Worm (Caenorhabditis elegans) whole organism, young adult: Measurements from ENCODE around the gene F31E9.3.

Source experiments
- B0035.1 ChIP-seq: sonication (generic microtip); optimal IDR thresholded peaks from 2 replicates; lab custom pipeline; 2016; ENCODE audit warnings: missing genetic modification characterization, mild to moderate bottlenecking, missing compliant biosample characterization, missing genotype, missing genetic modification reagents
- F10E7.11 ChIP-seq: sonication (generic microtip); optimal IDR thresholded peaks from 2 replicates; lab custom pipeline; 2017; ENCODE audit warnings: mild to moderate bottlenecking, missing genetic modification characterization, moderate library complexity, missing compliant biosample characterization
- K12H6.12 ChIP-seq: fragments of 200-800 bp; sonication (Bioruptor generic); optimal IDR thresholded peaks from 2 replicates; lab custom pipeline; 2018; ENCODE audit warnings: mild to moderate bottlenecking, missing genetic modification characterization, missing compliant biosample characterization
- T26A5.8 ChIP-seq: sonication (generic microtip); optimal IDR thresholded peaks from 2 replicates; lab custom pipeline; 2016; ENCODE audit warnings: missing genetic modification characterization, missing compliant biosample characterization
- Y56A3A.18 ChIP-seq: fragments of 200-800 bp; sonication (Bioruptor generic); IDR thresholded peaks from 2 replicates; pipeline ENCODE4 v1.3.6; 2022; ENCODE audit warnings: missing genetic modification reagents, missing genetic modification characterization, missing compliant biosample characterization
- ZK185.1 ChIP-seq: sonication (generic microtip); optimal IDR thresholded peaks from 2 replicates; lab custom pipeline; 2016; ENCODE audit warnings: mild to moderate bottlenecking, missing genetic modification characterization, missing compliant biosample characterization; ENCODE audit not compliant: poor library complexity, severe bottlenecking
- aptf-3 ChIP-seq: fragments of 200-800 bp; sonication (Bioruptor generic); IDR thresholded peaks from 2 replicates; pipeline ENCODE4 v1.3.6; 2022; ENCODE audit warnings: missing genetic modification characterization, missing compliant biosample characterization
- atf-7 ChIP-seq: sonication (generic microtip); optimal IDR thresholded peaks from 2 replicates; lab custom pipeline; 2017; ENCODE audit warnings: mild to moderate bottlenecking, missing genetic modification characterization, missing compliant biosample characterization
- attf-6 ChIP-seq: fragments of 200-800 bp; sonication (Bioruptor generic); IDR thresholded peaks from 2 replicates; pipeline ENCODE4 v1.3.6; 2022; ENCODE audit warnings: missing genetic modification reagents, missing genetic modification characterization, missing compliant biosample characterization
- bed-1 ChIP-seq: fragments of 200-800 bp; sonication (Bioruptor generic); IDR thresholded peaks from 2 replicates; pipeline ENCODE4 v1.3.6; 2022; ENCODE audit warnings: missing genetic modification reagents, missing genetic modification characterization, missing compliant biosample characterization
- ccch-3 ChIP-seq: fragments of 200-800 bp; sonication (Bioruptor generic); optimal IDR thresholded peaks from 2 replicates; lab custom pipeline; 2018; ENCODE audit warnings: mild to moderate bottlenecking, missing genetic modification characterization, missing compliant biosample characterization
- cebp-2 ChIP-seq: fragments of 200-800 bp; sonication (Bioruptor generic); IDR thresholded peaks from 2 replicates; pipeline ENCODE4 v1.3.6; 2022; ENCODE audit warnings: missing genetic modification characterization, missing compliant biosample characterization
- ceh-58 ChIP-seq: fragments of 200-800 bp; sonication (Bioruptor generic); IDR thresholded peaks from 2 replicates; pipeline ENCODE4 v1.3.6; 2022; ENCODE audit warnings: missing genetic modification characterization, missing compliant biosample characterization
- chd-7 ChIP-seq: sonication (generic microtip); optimal IDR thresholded peaks from 2 replicates; lab custom pipeline; 2016; ENCODE audit warnings: mild to moderate bottlenecking, missing genetic modification characterization, moderate library complexity, missing compliant biosample characterization
- dox-1 ChIP-seq: fragments of 200-800 bp; sonication (Bioruptor generic); IDR thresholded peaks from 2 replicates; pipeline ENCODE4 v1.3.6; 2022; ENCODE audit warnings: missing genetic modification reagents, missing genetic modification characterization, missing compliant biosample characterization
- dpff-1 ChIP-seq: sonication (generic microtip); optimal IDR thresholded peaks from 2 replicates; lab custom pipeline; 2017; ENCODE audit warnings: mild to moderate bottlenecking, missing genetic modification characterization, missing compliant biosample characterization
- dpl-1 ChIP-seq: fragments of 150-350 bp; optimal IDR thresholded peaks from 2 replicates; lab custom pipeline; 2014; ENCODE audit warnings: missing biosample characterization, missing genetic modification reagents, missing genetic modification characterization
- ekl-4 ChIP-seq: fragments of 200-800 bp; sonication (Bioruptor generic); IDR thresholded peaks from 2 replicates; pipeline ENCODE4 v1.3.6; 2022; ENCODE audit warnings: missing genetic modification reagents, missing genetic modification characterization, missing compliant biosample characterization
- gei-17 ChIP-seq: fragments of 200-800 bp; sonication (Bioruptor generic); optimal IDR thresholded peaks from 2 replicates; lab custom pipeline; 2018; ENCODE audit warnings: mild to moderate bottlenecking, missing genetic modification characterization, missing compliant biosample characterization
- him-1 ChIP-seq: sonication (generic microtip); optimal IDR thresholded peaks from 2 replicates; lab custom pipeline; 2016; ENCODE audit warnings: missing genotype, missing genetic modification reagents, missing genetic modification characterization, missing compliant biosample characterization
- hlh-26 ChIP-seq: fragments of 200-800 bp; sonication (Bioruptor generic); conservative IDR thresholded peaks from 2 replicates; pipeline ENCODE4 v1.3.6; 2022; ENCODE audit warnings: missing genetic modification reagents, missing genetic modification characterization, missing compliant biosample characterization
- hmg-20 ChIP-seq: fragments of 200-800 bp; sonication (Bioruptor generic); IDR thresholded peaks from 2 replicates; pipeline ENCODE4 v1.3.6; 2022; ENCODE audit warnings: missing genetic modification reagents, missing genetic modification characterization, missing compliant biosample characterization
- hsf-1 ChIP-seq: fragments of 200-800 bp; sonication (Bioruptor generic); IDR thresholded peaks from 2 replicates; pipeline ENCODE4 v1.3.6; 2022; ENCODE audit warnings: missing genetic modification reagents, missing genetic modification characterization, missing compliant biosample characterization
- lag-1 ChIP-seq: fragments of 200-800 bp; sonication (Bioruptor generic); IDR thresholded peaks from 2 replicates; pipeline ENCODE4 v1.3.6; 2022; ENCODE audit warnings: missing genetic modification reagents, missing genetic modification characterization, missing compliant biosample characterization
- lin-54 ChIP-seq: fragments of 200-800 bp; sonication (Bioruptor generic); optimal IDR thresholded peaks from 2 replicates; lab custom pipeline; 2018; ENCODE audit warnings: mild to moderate bottlenecking, missing genetic modification characterization, missing compliant biosample characterization
- madf-8 ChIP-seq: fragments of 200-800 bp; sonication (Bioruptor generic); conservative IDR thresholded peaks from 2 replicates; pipeline ENCODE4 v1.3.6; 2022; ENCODE audit warnings: missing genetic modification reagents, missing genetic modification characterization, missing compliant biosample characterization
- mel-28 ChIP-seq: sonication (generic microtip); optimal IDR thresholded peaks from 2 replicates; lab custom pipeline; 2016; ENCODE audit warnings: borderline replicate concordance, mild to moderate bottlenecking, missing genetic modification characterization, missing compliant biosample characterization
- nfya-2 ChIP-seq: fragments of 200-800 bp; sonication (Bioruptor generic); IDR thresholded peaks from 2 replicates; pipeline ENCODE4 v1.3.6; 2022; ENCODE audit warnings: missing genetic modification reagents, missing genetic modification characterization, missing compliant biosample characterization
- nhr-179 ChIP-seq: sonication (generic microtip); optimal IDR thresholded peaks from 2 replicates; lab custom pipeline; 2016; ENCODE audit warnings: mild to moderate bottlenecking, missing genetic modification characterization, missing compliant biosample characterization
- nhr-80 ChIP-seq: sonication (generic microtip); optimal IDR thresholded peaks from 2 replicates; lab custom pipeline; 2016; ENCODE audit warnings: missing genetic modification characterization, missing compliant biosample characterization
- nhr-90 ChIP-seq: sonication (generic microtip); optimal IDR thresholded peaks from 2 replicates; lab custom pipeline; 2016; ENCODE audit warnings: missing genotype, mild to moderate bottlenecking, missing genetic modification characterization, missing compliant biosample characterization
- rpc-1 ChIP-seq, 2 experiments: fragments of 150-350 bp in 1 of 2; sonication (generic microtip) in 1 of 2; optimal IDR thresholded peaks; 2 replicates each; lab custom pipeline; 2014 to 2018; ENCODE audit warnings: missing biosample characterization in 1 of 2, missing genetic modification characterization in 1 of 2, missing genetic modification reagents in 1 of 2, missing genotype in 1 of 2
- snpc-4 ChIP-seq, 5 experiments: fragments of 150-350 bp in 1 of 5; sonication (generic microtip) in 4 of 5; optimal IDR thresholded peaks; 2 replicates each; lab custom pipeline; 2014 to 2018; ENCODE audit warnings: missing genetic modification characterization in 5 of 5, missing biosample characterization in 3 of 5, antibody characterized with exemption in 2 of 5, mild to moderate bottlenecking in 2 of 5, missing compliant biosample characterization in 2 of 5, missing genotype in 2 of 5, moderate library complexity in 2 of 5, missing genetic modification reagents in 1 of 5
- somi-1 ChIP-seq: fragments of 200-800 bp; sonication (Bioruptor generic); optimal IDR thresholded peaks from 2 replicates; lab custom pipeline; 2018; ENCODE audit warnings: mild to moderate bottlenecking, missing genetic modification characterization, missing compliant biosample characterization
- tbp1 ChIP-seq: fragments of 200-800 bp; sonication (Bioruptor generic); optimal IDR thresholded peaks from 2 replicates; lab custom pipeline; 2018; ENCODE audit warnings: mild to moderate bottlenecking, missing genetic modification characterization, missing compliant biosample characterization
- unc-62 ChIP-seq: fragments of 150-350 bp; optimal IDR thresholded peaks from 2 replicates; lab custom pipeline; 2014; ENCODE audit warnings: missing biosample characterization, missing genetic modification reagents, missing genetic modification characterization
- ztf-18 ChIP-seq: sonication (generic microtip); optimal IDR thresholded peaks from 2 replicates; lab custom pipeline; 2016; ENCODE audit warnings: missing genotype, mild to moderate bottlenecking, missing genetic modification characterization, missing compliant biosample characterization
- ztf-25 ChIP-seq: fragments of 200-800 bp; sonication (Bioruptor generic); IDR thresholded peaks from 2 replicates; pipeline ENCODE4 v1.3.6; 2022; ENCODE audit warnings: missing genetic modification reagents, missing genetic modification characterization, missing compliant biosample characterization

The F31E9.3 gene

DNA sequence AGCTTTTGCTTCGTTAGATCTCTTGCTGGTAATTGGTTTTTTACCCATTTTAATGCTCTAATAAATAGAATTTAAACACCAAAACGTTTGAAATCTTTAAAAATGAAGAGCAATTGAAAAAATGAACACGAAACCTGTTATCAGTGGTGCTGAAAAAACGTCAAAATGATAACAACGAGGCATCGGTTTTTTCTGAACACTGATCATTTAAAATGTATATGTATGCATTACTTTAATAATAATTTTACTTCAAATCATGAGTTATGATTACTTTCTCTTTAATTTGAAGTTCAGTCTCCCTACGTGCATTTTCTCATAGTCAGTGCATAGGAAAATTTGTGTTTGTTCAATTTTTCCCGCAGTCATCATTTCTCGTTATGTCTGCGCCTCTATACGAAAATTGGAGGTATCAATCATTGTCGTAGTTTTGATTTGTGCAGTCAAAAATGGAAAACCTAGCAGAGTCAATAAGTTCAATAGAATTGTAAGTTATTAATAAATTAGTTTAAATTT, at the start of gene F31E9.3:
Gene F31E9.3, plus strand, starts transcription at position 194 of the 513 bp plus-strand sequence.
- TF ChIP-seq nhr-80 (tag; lab: Kevin White, UChicago): peak; percentile 48
- TF ChIP-seq aptf-3 (GFP tag; lab: Robert Waterston, UW): no peak
- TF ChIP-seq attf-6 (GFP tag; lab: Robert Waterston, UW): no peak
- TF ChIP-seq lag-1: no peak

DNA sequence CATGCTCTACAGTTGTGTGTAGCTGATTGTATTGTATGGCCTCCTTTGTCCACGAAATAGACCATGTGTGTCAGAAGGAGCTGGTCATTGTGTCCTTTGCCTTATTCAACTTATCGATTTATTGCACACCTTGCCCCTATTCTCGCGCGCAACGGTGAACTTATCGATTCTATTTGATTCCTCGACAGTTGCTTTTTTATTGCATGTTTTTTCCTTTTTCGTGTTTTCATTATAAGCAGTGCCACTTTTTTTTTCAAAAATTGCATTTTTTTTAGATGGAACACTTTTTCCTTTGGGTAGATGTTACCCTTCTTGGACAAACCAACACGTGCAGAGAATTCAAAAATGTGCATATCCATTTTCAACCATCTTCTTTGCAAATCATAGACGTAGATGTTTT, 49.1 kb upstream of the F31E9.3 start, which contains the start of gene K10G4.10:
Gene K10G4.10, plus strand, starts transcription at position 301 of the 400 bp plus-strand sequence.
- no peak for TF ChIP-seq ZK185.1 (tag; lab: Kevin White, UChicago)
- no peak for TF ChIP-seq nfya-2
- TF ChIP-seq dpff-1 (tag; lab: Kevin White, UChicago): no peak
- TF ChIP-seq ekl-4 (GFP tag; lab: Robert Waterston, UW): no peak
- no peak for TF ChIP-seq bed-1 (GFP tag; lab: Robert Waterston, UW)
- no peak for TF ChIP-seq lin-54
- TF ChIP-seq tbp1 (GFP tag; lab: Kevin White, UChicago): no peak
- no peak for TF ChIP-seq ceh-58
- TF ChIP-seq him-1 (tag; lab: Kevin White, UChicago): no peak
- TF ChIP-seq cebp-2 (GFP tag; lab: Robert Waterston, UW): no peak
- TF ChIP-seq chd-7 (tag; lab: Kevin White, UChicago): no peak
- no peak for TF ChIP-seq B0035.1 (tag; lab: Kevin White, UChicago)
- no peak for TF ChIP-seq unc-62 (GFP tag; lab: Kevin White, UChicago)
- no peak for TF ChIP-seq mel-28 (tag; lab: Kevin White, UChicago)
- no peak for TF ChIP-seq hmg-20
- TF ChIP-seq snpc-4 (GFP tag; optimal IDR thresholded peaks at IDR 0.05; lab: Kevin White, UChicago): no peak
- no peak for TF ChIP-seq snpc-4 (tag; optimal IDR thresholded peaks at IDR 0.05; lab: Kevin White, UChicago)
- no peak for TF ChIP-seq atf-7 (tag; lab: Kevin White, UChicago)
- TF ChIP-seq dox-1 (GFP tag; lab: Robert Waterston, UW): no peak
- TF ChIP-seq rpc-1 (optimal IDR thresholded peaks at IDR 0.05; lab: Kevin White, UChicago): no peak
- no peak for TF ChIP-seq rpc-1 (tag; optimal IDR thresholded peaks at IDR 0.05; lab: Kevin White, UChicago)

DNA sequence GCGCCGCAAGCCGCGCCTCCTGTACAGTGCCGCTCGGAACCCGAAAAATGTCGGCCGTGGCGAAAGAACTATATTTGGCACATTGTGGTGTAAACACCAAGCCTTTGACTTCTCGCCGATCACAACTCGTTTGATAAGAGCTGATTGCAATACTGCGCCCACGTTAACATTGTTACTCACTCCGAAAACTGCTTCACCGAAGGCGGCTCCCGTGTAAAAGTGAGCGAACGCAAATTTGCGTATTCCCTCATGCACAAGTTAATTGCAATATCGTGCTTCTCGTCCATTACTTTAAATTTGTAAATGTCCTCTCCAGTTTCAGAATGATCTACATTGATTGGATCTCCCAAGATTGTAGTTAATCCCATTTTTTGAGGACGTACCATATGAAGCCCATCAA, 38.2 kb upstream of the F31E9.3 start:
- no peak for TF ChIP-seq nhr-179 (tag; lab: Kevin White, UChicago)
- TF ChIP-seq dpl-1 (GFP tag; lab: Kevin White, UChicago): no peak
- TF ChIP-seq bed-1 (GFP tag; lab: Robert Waterston, UW): no peak
- no peak for TF ChIP-seq him-1 (tag; lab: Kevin White, UChicago)
- TF ChIP-seq T26A5.8 (tag; lab: Kevin White, UChicago): no peak

DNA sequence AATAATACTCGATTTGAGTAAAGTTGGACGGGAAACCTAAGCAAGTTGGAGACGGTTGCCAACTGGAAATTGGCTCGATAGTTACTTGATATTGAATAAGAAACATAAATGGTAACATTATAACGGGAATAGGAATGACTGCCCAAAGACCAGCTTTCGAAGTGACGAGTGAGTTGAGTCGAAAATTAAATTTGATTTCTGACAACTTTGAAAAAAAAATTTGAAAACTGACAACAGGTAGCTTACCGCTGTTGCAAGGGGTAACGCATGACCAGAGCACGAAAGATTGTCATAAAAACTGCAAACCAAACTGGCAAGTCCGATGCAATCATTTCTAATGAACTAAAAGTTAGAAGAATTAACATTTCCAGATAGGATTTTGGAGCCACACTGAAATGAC, 29.6 kb upstream of the F31E9.3 start:
- TF ChIP-seq nfya-2: no peak
- no peak for TF ChIP-seq rpc-1 (optimal IDR thresholded peaks at IDR 0.05; lab: Kevin White, UChicago)
- no peak for TF ChIP-seq rpc-1 (tag; optimal IDR thresholded peaks at IDR 0.05; lab: Kevin White, UChicago)
- no peak for TF ChIP-seq gei-17 (GFP tag; lab: Kevin White, UChicago)
- TF ChIP-seq F10E7.11: no peak
- no peak for TF ChIP-seq ztf-25 (GFP tag; lab: Robert Waterston, UW)
- no peak for TF ChIP-seq Y56A3A.18 (GFP tag; lab: Robert Waterston, UW)
- TF ChIP-seq ccch-3 (GFP tag; lab: Kevin White, UChicago): no peak
- no peak for TF ChIP-seq hlh-26 (GFP tag; lab: Robert Waterston, UW)
- TF ChIP-seq ztf-18 (tag; lab: Kevin White, UChicago): no peak
- no peak for TF ChIP-seq atf-7 (tag; lab: Kevin White, UChicago)
- no peak for TF ChIP-seq nhr-90 (tag; lab: Kevin White, UChicago)
- TF ChIP-seq K12H6.12 (tag; lab: Kevin White, UChicago): no peak
- no peak for TF ChIP-seq hsf-1
- no peak for TF ChIP-seq somi-1
- no peak for TF ChIP-seq madf-8 (GFP tag; lab: Robert Waterston, UW)
